Fruit fly (Drosophila melanogaster) whole organism, pupa: ENCODE measurements around the gene CG2082.

Experiments
- CG15710 ChIP-seq: fragments of 200-800 bp; sonication (Bioruptor generic); optimal IDR thresholded peaks from 2 replicates; lab custom pipeline; 2018; ENCODE audit warnings: missing biosample characterization, mild to moderate bottlenecking, missing genetic modification characterization, moderate library complexity
- CG34367 ChIP-seq: fragments of 200-800 bp; sonication (Bioruptor generic); optimal IDR thresholded peaks from 2 replicates; lab custom pipeline; 2018; ENCODE audit warnings: missing biosample characterization, mild to moderate bottlenecking, missing genetic modification characterization
- CG4496 ChIP-seq: fragments of 200-800 bp; sonication (Bioruptor generic); IDR thresholded peaks from 3 replicates; pipeline ENCODE4 v1.3.6; 2022; ENCODE audit warnings: missing biosample characterization, missing genetic modification characterization
- CG8159 ChIP-seq: fragments of 200-800 bp; sonication (Bioruptor generic); optimal IDR thresholded peaks from 3 replicates; lab custom pipeline; 2018; ENCODE audit warnings: missing biosample characterization, mild to moderate bottlenecking, missing genetic modification characterization, moderate library complexity
- D1 ChIP-seq: fragments of 200-800 bp; sonication (Bioruptor generic); optimal IDR thresholded peaks from 2 replicates; lab custom pipeline; 2018; ENCODE audit warnings: missing biosample characterization, mild to moderate bottlenecking, missing genetic modification characterization, moderate library complexity
- Ets98B ChIP-seq: fragments of 200-800 bp; sonication (Bioruptor generic); IDR thresholded peaks from 2 replicates; pipeline ENCODE4 v1.3.6; 2022; ENCODE audit warnings: missing biosample characterization, missing genetic modification characterization
- Pif1A ChIP-seq: fragments of 200-800 bp; sonication (Bioruptor generic); optimal IDR thresholded peaks from 3 replicates; lab custom pipeline; 2016; ENCODE audit warnings: missing biosample characterization, missing genetic modification characterization
- Pif1B ChIP-seq: fragments of 200-800 bp; sonication (Bioruptor generic); optimal IDR thresholded peaks from 3 replicates; lab custom pipeline; 2016; ENCODE audit warnings: missing biosample characterization, missing genetic modification characterization
- rn ChIP-seq: fragments of 200-800 bp; sonication (Bioruptor generic); IDR thresholded peaks from 2 replicates; pipeline ENCODE4 v1.3.6; 2022; ENCODE audit warnings: missing biosample characterization, missing genetic modification characterization

dm6 chr3R:5758624-5759209 is 22.2 kb downstream of the CG2082 start, which contains the start of gene Sec8:
- TF ChIP-seq CG34367 (tag; lab: Kevin White, UChicago): no peak
- no peak for TF ChIP-seq D1 (tag; lab: Kevin White, UChicago)
- no peak for TF ChIP-seq Pif1A (GFP tag; lab: Kevin White, UChicago)
- TF ChIP-seq CG15710 (tag; lab: Kevin White, UChicago): no peak
- no peak for TF ChIP-seq Ets98B (GFP tag; lab: Robert Waterston, UW)
- no peak for TF ChIP-seq CG8159 (tag; lab: Kevin White, UChicago)
- TF ChIP-seq CG4496 (GFP tag; lab: Robert Waterston, UW): 0 out of 3 replicates have a peak, but pooled peaks have one; percentile 33
- no peak for TF ChIP-seq rn (GFP tag; lab: Robert Waterston, UW)
- no peak for TF ChIP-seq Pif1B (GFP tag; lab: Kevin White, UChicago)
